Fruit fly (Drosophila melanogaster): Measurements from ENCODE around the gene KrT95D.

Gene KrT95D

dm6 chr3R:24073703-24074102 lies 42.1 kb upstream of the KrT95D start (continued):
- TF ChIP-seq Smox (GFP tag; optimal IDR thresholded peaks at IDR 0.05), result no peak
- no peak for TF ChIP-seq Eip93F (GFP tag; optimal IDR thresholded peaks at IDR 0.05)
- TF ChIP-seq CG16779 (tag; optimal IDR thresholded peaks at IDR 0.05), result no peak
- peak; percentile 6 for TF ChIP-seq CG6808 (GFP tag; optimal IDR thresholded peaks at IDR 0.05)
- peak; percentile 16 for TF ChIP-seq spab (GFP tag; optimal IDR thresholded peaks at IDR 0.05)
- no peak for TF ChIP-seq CG7368 (GFP tag; optimal IDR thresholded peaks at IDR 0.05)
- TF ChIP-seq fd85E (GFP tag; optimal IDR thresholded peaks at IDR 0.05), result no peak
- TF ChIP-seq topi (GFP tag; optimal IDR thresholded peaks at IDR 0.05), result no peak
- no peak for TF ChIP-seq Gug (GFP tag; IDR thresholded peaks at IDR 0.05)
- no peak for TF ChIP-seq CG8319 (GFP tag; optimal IDR thresholded peaks at IDR 0.05)
- peak; percentile 14 for TF ChIP-seq OdsH (GFP tag; optimal IDR thresholded peaks at IDR 0.05)
- TF ChIP-seq CG1621 (tag; optimal IDR thresholded peaks at IDR 0.05), result no peak
- no peak for TF ChIP-seq CG6854 (GFP tag; optimal IDR thresholded peaks at IDR 0.05)
- no peak for TF ChIP-seq Met (GFP tag; optimal IDR thresholded peaks at IDR 0.05)
- no peak for TF ChIP-seq CG11294 (GFP tag; IDR thresholded peaks at IDR 0.05)
- no peak for TF ChIP-seq CG6163 (GFP tag; IDR thresholded peaks at IDR 0.05)
- TF ChIP-seq Eip75B (GFP tag; optimal IDR thresholded peaks at IDR 0.05), result peak; percentile 12
- no peak for TF ChIP-seq Sox15 (GFP tag; optimal IDR thresholded peaks at IDR 0.05)
- TF ChIP-seq CG6276 (GFP tag; optimal IDR thresholded peaks at IDR 0.05), result no peak

dm6 chr3R:24069965-24070364 lies 38.3 kb upstream of the KrT95D start:
- TF ChIP-seq CG10631 (GFP tag; optimal IDR thresholded peaks at IDR 0.05) (no peak), Sox102F (GFP tag; optimal IDR thresholded peaks at IDR 0.05) (no peak), Ets21C (GFP tag; optimal IDR thresholded peaks at IDR 0.05) (no peak), CG8632 (GFP tag; optimal IDR thresholded peaks at IDR 0.05) (no peak), CG11762 (GFP tag; optimal IDR thresholded peaks at IDR 0.05; ENCODE audit: insufficient read depth) (no peak), CG6276 (GFP tag; optimal IDR thresholded peaks at IDR 0.05) (no peak), CG16779 (tag; optimal IDR thresholded peaks at IDR 0.05) (no peak), esn (GFP tag; optimal IDR thresholded peaks at IDR 0.05) (no peak), CG6792 (GFP tag; optimal IDR thresholded peaks at IDR 0.05) (no peak), eg (GFP tag; IDR thresholded peaks at IDR 0.05) (no peak), CG6808 (GFP tag; optimal IDR thresholded peaks at IDR 0.05) (no peak), CG15336 (GFP tag; IDR thresholded peaks at IDR 0.05) (no peak), CG8319 (GFP tag; optimal IDR thresholded peaks at IDR 0.05) (no peak), Hr39 (GFP tag; optimal IDR thresholded peaks at IDR 0.05) (no peak), pdm3 (GFP tag; optimal IDR thresholded peaks at IDR 0.05) (no peak)

- no peak for TF ChIP-seq Eip93F (GFP tag; optimal IDR thresholded peaks at IDR 0.05)
- TF ChIP-seq CG9139 (GFP tag; optimal IDR thresholded peaks at IDR 0.05), result no peak
- TF ChIP-seq CG3032 (tag; optimal IDR thresholded peaks at IDR 0.05), result no peak
- TF ChIP-seq achi (GFP tag; optimal IDR thresholded peaks at IDR 0.05), result no peak
- no peak for TF ChIP-seq Ets96B (tag; optimal IDR thresholded peaks at IDR 0.05)
- no peak for TF ChIP-seq CG10631 (GFP tag; optimal IDR thresholded peaks at IDR 0.05)
- no peak for TF ChIP-seq lz (GFP tag; optimal IDR thresholded peaks at IDR 0.05)
- no peak for TF ChIP-seq fkh (GFP tag; optimal IDR thresholded peaks at IDR 0.05)
- TF ChIP-seq CG15336 (GFP tag; IDR thresholded peaks at IDR 0.05), result no peak
- TF ChIP-seq Ets21C (GFP tag; optimal IDR thresholded peaks at IDR 0.05), result no peak
- TF ChIP-seq Hr4 (GFP tag; optimal IDR thresholded peaks at IDR 0.05), result no peak
- TF ChIP-seq CG7368 (GFP tag; optimal IDR thresholded peaks at IDR 0.05), result no peak
- no peak for TF ChIP-seq esn (GFP tag; optimal IDR thresholded peaks at IDR 0.05)
- TF ChIP-seq CG6808 (GFP tag; optimal IDR thresholded peaks at IDR 0.05), result no peak
- TF ChIP-seq ss (GFP tag; optimal IDR thresholded peaks at IDR 0.05), result no peak
- TF ChIP-seq Eip78C (GFP tag), result no peak
- TF ChIP-seq CG4318 (GFP tag; optimal IDR thresholded peaks at IDR 0.05), result no peak
- no peak for TF ChIP-seq spab (GFP tag; optimal IDR thresholded peaks at IDR 0.05)
- no peak for TF ChIP-seq acj6 (GFP tag; optimal IDR thresholded peaks at IDR 0.05)
Measured at dm6 chr3R:24068830-24069229, 37.2 kb upstream of the KrT95D start.

Data from whole organism, prepupa.